Worm (Caenorhabditis elegans): ENCODE measurements around the gene pmt-1.

Gene pmt-1

DNA sequence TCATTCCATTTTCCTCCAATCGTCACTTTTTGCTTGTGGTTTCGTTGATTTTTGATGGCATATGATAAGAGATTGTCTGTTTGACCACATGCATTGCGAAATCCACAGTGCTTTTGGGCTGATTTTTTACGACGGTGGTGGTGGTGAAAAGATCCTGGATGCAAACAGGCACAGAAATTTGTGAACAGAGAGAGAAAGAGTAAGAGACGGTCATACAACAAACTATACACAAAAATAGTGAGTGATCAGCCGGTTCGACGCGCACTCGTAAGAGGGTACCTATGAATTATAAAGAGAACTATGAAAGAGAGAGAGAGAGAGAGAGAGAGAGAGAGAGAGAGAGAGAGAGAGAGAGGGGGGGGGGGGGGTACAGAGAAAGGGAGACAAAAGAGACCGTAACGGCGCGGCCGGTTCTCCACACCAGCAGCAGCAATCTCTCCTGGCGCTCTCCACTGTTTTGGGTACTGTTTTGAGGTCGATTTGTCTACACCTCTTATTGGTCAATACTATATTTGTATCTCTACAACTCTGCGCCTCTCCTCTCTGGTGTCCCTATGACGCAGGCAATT, 39.5 kb upstream of the pmt-1 start:
- TF ChIP-seq tbx-37 (GFP tag; conservative IDR thresholded peaks at IDR 0.05) = no peak
- no peak for TF ChIP-seq aly-1 (tag; optimal IDR thresholded peaks at IDR 0.05)
- peak; percentile 29 for TF ChIP-seq ceh-36 (tag; optimal IDR thresholded peaks at IDR 0.05)
- peak; percentile 42 for TF ChIP-seq hmg-4 (GFP tag; optimal IDR thresholded peaks at IDR 0.05)

DNA sequence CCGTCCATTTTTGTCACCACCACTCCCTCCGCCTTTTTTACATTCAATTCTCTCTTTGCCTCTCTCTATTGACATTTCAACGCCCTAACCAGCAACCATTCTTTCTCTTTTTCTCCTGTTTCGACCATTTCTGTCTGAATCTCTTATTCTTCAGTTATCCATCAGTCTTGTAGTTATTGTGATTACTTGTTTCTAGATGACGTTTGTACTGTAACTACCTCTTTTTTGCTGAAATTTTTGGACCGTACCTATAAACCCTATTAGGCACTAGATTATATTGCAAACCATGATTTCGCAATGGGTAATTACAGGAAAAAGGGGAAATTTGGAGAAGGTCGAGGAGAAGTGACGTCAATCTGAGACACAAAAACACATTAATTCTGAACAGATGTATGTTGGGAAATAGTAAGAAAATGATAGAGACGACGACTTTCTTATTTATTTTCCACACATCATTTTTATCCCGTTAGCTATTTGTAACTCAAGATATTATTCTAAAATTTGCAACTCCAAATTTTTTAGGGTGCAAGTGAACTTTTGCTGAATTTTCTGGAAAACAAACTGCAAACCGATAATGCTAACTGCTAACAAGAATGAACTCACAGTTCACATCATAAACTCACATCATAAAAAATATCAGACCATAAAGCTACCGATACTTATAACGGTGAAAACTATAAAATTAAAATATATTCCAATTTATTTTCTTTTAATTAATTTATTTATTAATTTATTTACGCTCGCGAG, 38.1 kb upstream of the pmt-1 start:
- TF ChIP-seq ceh-36 (tag; optimal IDR thresholded peaks at IDR 0.05) (no peak), flt-1 (GFP tag; IDR thresholded peaks at IDR 0.05) (no peak), hmg-4 (GFP tag; optimal IDR thresholded peaks at IDR 0.05) (no peak), sea-1 (GFP tag; conservative IDR thresholded peaks at IDR 0.05) (no peak), B0310.2 (tag; optimal IDR thresholded peaks at IDR 0.05) (no peak), ceh-13 (GFP tag; optimal IDR thresholded peaks at IDR 0.05) (no peak), scrt-1 (GFP tag; IDR thresholded peaks at IDR 0.05) (no peak), tbx-37 (GFP tag; conservative IDR thresholded peaks at IDR 0.05) (no peak), tbx-11 (GFP tag; IDR thresholded peaks at IDR 0.05) (no peak), ets-7 (tag; optimal IDR thresholded peaks at IDR 0.05) (no peak), hnd-1 (tag; optimal IDR thresholded peaks at IDR 0.05) (no peak), pes-1 (GFP tag; IDR thresholded peaks at IDR 0.05) (no peak), ama-1 (optimal IDR thresholded peaks at IDR 0.05) (no peak)

DNA sequence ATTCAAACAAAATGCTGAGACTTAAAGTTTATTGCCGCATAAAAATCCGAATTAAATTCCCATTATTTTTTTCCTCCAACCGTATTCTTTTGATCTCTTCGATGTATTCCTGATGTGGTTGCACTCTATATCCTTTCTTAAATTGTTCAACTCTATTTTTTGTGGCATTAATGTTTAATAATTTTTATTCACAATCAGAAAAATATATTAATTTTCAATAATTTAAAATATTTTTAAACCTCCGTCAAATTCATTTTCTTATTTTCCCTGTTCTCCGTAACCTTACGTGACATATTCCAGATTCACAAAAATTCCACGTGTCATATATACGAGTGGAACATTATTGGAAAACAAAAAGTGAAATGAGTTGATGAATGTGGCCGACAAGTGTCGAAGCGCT, 29.4 kb upstream of the pmt-1 start, which contains the start of gene gcy-12:
Gene gcy-12, plus strand, starts transcription at position 301 of the 400 bp plus-strand sequence.
- TF ChIP-seq tra-4 (tag; optimal IDR thresholded peaks at IDR 0.05) (no peak), hmbx-1 (tag; optimal IDR thresholded peaks at IDR 0.05) (no peak), tbx-37 (GFP tag; conservative IDR thresholded peaks at IDR 0.05) (no peak), ceh-36 (tag; optimal IDR thresholded peaks at IDR 0.05) (no peak), ets-7 (tag; optimal IDR thresholded peaks at IDR 0.05) (no peak), hnd-1 (tag; optimal IDR thresholded peaks at IDR 0.05) (no peak)

DNA sequence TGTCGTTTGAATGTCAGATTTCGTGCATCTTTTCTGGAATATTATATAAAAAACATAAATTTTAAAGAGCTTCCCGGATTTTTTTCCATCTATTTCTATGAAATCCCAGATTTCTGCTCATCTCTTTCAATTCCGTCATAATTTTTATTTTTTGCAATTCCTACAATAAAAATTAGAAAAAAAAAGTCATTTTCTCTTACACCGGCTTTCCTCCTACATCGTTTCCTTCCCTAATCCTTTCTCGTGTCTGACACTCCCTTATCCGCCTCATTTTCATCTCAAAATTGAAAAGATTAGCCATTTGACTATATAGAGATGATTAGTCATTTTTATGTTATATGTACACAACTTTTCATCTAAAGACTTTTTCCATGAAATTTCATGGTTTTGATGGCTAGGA, 28.5 kb upstream of the pmt-1 start:
- TF ChIP-seq ama-1 (optimal IDR thresholded peaks at IDR 0.05) (no peak), B0310.2 (tag; optimal IDR thresholded peaks at IDR 0.05) (no peak), scrt-1 (GFP tag; IDR thresholded peaks at IDR 0.05) (no peak), tbx-37 (GFP tag; conservative IDR thresholded peaks at IDR 0.05) (no peak), hnd-1 (tag; optimal IDR thresholded peaks at IDR 0.05) (no peak), pes-1 (GFP tag; IDR thresholded peaks at IDR 0.05) (no peak), aly-1 (tag; optimal IDR thresholded peaks at IDR 0.05) (no peak), hmbx-1 (tag; optimal IDR thresholded peaks at IDR 0.05) (no peak), sea-1 (GFP tag; conservative IDR thresholded peaks at IDR 0.05) (no peak), tra-4 (tag; optimal IDR thresholded peaks at IDR 0.05) (no peak), ets-7 (tag; optimal IDR thresholded peaks at IDR 0.05) (no peak), hmg-4 (GFP tag; optimal IDR thresholded peaks at IDR 0.05) (no peak), F13C5.2 (tag; optimal IDR thresholded peaks at IDR 0.05) (no peak), flt-1 (GFP tag; IDR thresholded peaks at IDR 0.05) (no peak), ceh-13 (GFP tag; optimal IDR thresholded peaks at IDR 0.05) (no peak), ceh-36 (tag; optimal IDR thresholded peaks at IDR 0.05) (no peak)

DNA sequence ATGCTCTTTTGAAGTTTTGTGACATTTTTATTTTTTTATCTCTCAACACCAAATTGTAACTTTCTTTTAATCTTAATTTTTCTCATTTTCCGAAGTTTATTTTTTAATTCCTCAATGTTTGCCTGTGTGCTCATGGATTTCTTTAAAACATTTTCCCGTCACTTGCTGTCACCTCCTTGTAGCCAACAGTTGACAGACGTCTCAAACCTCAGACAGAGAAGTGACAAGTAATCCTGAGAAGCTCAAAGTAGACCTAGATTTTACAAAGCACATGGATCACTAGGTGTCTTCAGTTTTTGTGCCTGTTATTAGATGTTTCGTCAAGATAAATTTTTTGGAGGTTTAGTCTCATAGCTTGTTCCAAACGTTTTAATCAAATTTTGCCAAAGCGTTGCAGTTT, 27.4 kb upstream of the pmt-1 start:
- TF ChIP-seq scrt-1 (GFP tag; IDR thresholded peaks at IDR 0.05) (no peak), ets-7 (tag; optimal IDR thresholded peaks at IDR 0.05) (no peak), sea-1 (GFP tag; conservative IDR thresholded peaks at IDR 0.05) (no peak), hmg-4 (GFP tag; optimal IDR thresholded peaks at IDR 0.05) (no peak), ama-1 (optimal IDR thresholded peaks at IDR 0.05) (no peak), tbx-11 (GFP tag; IDR thresholded peaks at IDR 0.05) (no peak), B0310.2 (tag; optimal IDR thresholded peaks at IDR 0.05) (no peak)

DNA sequence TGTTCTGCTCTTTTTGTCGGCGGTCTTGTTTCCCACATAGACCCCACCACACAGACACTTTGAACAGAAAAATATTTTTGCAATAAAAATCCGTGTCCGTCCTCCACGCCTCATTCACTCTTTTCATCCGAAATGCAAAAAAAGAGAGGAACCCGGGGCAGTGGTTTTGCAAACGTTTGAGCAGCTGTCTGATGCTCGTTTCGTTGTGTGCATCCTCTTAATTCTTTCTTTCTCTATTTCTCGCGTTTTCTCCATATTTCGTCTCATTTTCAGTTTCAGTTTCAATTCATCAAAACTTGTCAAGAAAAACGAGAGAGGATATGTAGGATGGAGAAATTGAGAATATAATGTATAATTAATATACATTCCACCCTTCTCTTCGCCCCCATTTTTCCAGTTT, 26.6 kb upstream of the pmt-1 start:
- no peak for TF ChIP-seq scrt-1 (GFP tag; IDR thresholded peaks at IDR 0.05)
- TF ChIP-seq B0310.2 (tag; optimal IDR thresholded peaks at IDR 0.05) = no peak
- TF ChIP-seq hmbx-1 (tag; optimal IDR thresholded peaks at IDR 0.05) = no peak
- no peak for TF ChIP-seq flt-1 (GFP tag; IDR thresholded peaks at IDR 0.05)
- no peak for TF ChIP-seq ama-1 (optimal IDR thresholded peaks at IDR 0.05)
- no peak for TF ChIP-seq hnd-1 (tag; optimal IDR thresholded peaks at IDR 0.05)
- TF ChIP-seq ets-7 (tag; optimal IDR thresholded peaks at IDR 0.05) = no peak
- no peak for TF ChIP-seq ceh-13 (GFP tag; optimal IDR thresholded peaks at IDR 0.05)
- no peak for TF ChIP-seq tbx-37 (GFP tag; conservative IDR thresholded peaks at IDR 0.05)
- TF ChIP-seq sea-1 (GFP tag; conservative IDR thresholded peaks at IDR 0.05) = no peak
- no peak for TF ChIP-seq F13C5.2 (tag; optimal IDR thresholded peaks at IDR 0.05)
- TF ChIP-seq tbx-11 (GFP tag; IDR thresholded peaks at IDR 0.05) = no peak
- no peak for TF ChIP-seq aly-1 (tag; optimal IDR thresholded peaks at IDR 0.05)
- TF ChIP-seq pes-1 (GFP tag; IDR thresholded peaks at IDR 0.05) = no peak

DNA sequence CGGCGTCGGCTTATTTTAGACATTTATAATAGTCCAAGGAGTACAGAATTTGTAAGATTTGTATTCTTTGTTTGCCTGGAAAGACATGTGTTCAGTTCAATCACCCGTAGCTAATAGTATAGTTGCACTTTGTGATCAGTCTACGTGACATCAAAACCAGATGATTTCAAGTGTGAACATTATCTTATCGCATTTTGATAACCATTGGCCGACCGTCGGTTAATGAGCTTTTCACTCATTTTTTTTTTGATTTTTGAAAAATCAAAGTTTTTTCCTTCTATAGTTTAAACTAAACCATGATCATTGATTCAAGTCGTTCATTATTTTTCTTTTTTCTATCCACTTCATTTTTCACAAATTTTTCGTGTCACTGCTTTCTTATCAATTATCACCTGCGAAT, 24.9 kb upstream of the pmt-1 start:
- TF ChIP-seq ceh-36 (tag; optimal IDR thresholded peaks at IDR 0.05) (no peak), ets-7 (tag; optimal IDR thresholded peaks at IDR 0.05) (no peak), ama-1 (optimal IDR thresholded peaks at IDR 0.05) (no peak), hmg-4 (GFP tag; optimal IDR thresholded peaks at IDR 0.05) (no peak), hmbx-1 (tag; optimal IDR thresholded peaks at IDR 0.05) (no peak), aly-1 (tag; optimal IDR thresholded peaks at IDR 0.05) (no peak)

DNA sequence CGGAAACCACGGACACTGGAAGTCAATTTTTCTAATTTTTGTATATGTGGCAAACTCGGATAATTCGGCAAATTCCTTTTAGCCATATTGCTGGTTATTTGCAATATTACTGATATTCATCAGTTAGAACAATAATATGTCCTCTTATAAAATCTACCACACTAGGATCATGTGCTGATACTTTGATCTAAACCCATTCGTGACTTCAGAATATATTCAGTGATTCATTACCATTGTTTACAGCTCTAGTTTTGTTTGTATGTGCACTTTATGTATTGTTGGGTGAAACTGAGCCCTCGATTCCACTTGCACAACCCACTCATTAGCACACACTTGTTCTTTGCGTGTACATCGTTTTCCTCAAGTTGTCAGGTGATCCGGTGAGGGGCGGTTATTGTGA, 23.9 kb upstream of the pmt-1 start:
- no peak for TF ChIP-seq F13C5.2 (tag; optimal IDR thresholded peaks at IDR 0.05)
- TF ChIP-seq pes-1 (GFP tag; IDR thresholded peaks at IDR 0.05) = no peak
- TF ChIP-seq hmg-4 (GFP tag; optimal IDR thresholded peaks at IDR 0.05) = no peak
- no peak for TF ChIP-seq ets-7 (tag; optimal IDR thresholded peaks at IDR 0.05)
- TF ChIP-seq ama-1 (optimal IDR thresholded peaks at IDR 0.05) = no peak
- TF ChIP-seq scrt-1 (GFP tag; IDR thresholded peaks at IDR 0.05) = no peak
- no peak for TF ChIP-seq flt-1 (GFP tag; IDR thresholded peaks at IDR 0.05)
- TF ChIP-seq sea-1 (GFP tag; conservative IDR thresholded peaks at IDR 0.05) = no peak
- TF ChIP-seq tbx-37 (GFP tag; conservative IDR thresholded peaks at IDR 0.05) = no peak
- no peak for TF ChIP-seq hnd-1 (tag; optimal IDR thresholded peaks at IDR 0.05)
- no peak for TF ChIP-seq hmbx-1 (tag; optimal IDR thresholded peaks at IDR 0.05)
- no peak for TF ChIP-seq tbx-11 (GFP tag; IDR thresholded peaks at IDR 0.05)
- no peak for TF ChIP-seq aly-1 (tag; optimal IDR thresholded peaks at IDR 0.05)
- TF ChIP-seq tra-4 (tag; optimal IDR thresholded peaks at IDR 0.05) = no peak
- no peak for TF ChIP-seq B0310.2 (tag; optimal IDR thresholded peaks at IDR 0.05)
